Worm (Caenorhabditis elegans): Measurements from ENCODE around the gene F44E7.5.
"Not testable (repeated sequence)": the region's sequence is repeated elsewhere in the genome, so short reads cannot be mapped to it uniquely, and the experiment has no call there.

ce11 chrV:5776941-5777340 is 3.8 kb downstream of the F44E7.5 start, which contains the start of gene F44E7.4:
- peak; percentile 84 for TF ChIP-seq sea-1 (GFP tag; conservative IDR thresholded peaks at IDR 0.05)
- not testable (repeated sequence) for TF ChIP-seq tra-4 (tag; optimal IDR thresholded peaks at IDR 0.05); ama-1 (optimal IDR thresholded peaks at IDR 0.05); hmg-4 (GFP tag; optimal IDR thresholded peaks at IDR 0.05); B0310.2 (tag; optimal IDR thresholded peaks at IDR 0.05); ceh-36 (tag; optimal IDR thresholded peaks at IDR 0.05); ceh-13 (GFP tag; optimal IDR thresholded peaks at IDR 0.05); F13C5.2 (tag; optimal IDR thresholded peaks at IDR 0.05); ets-7 (tag; optimal IDR thresholded peaks at IDR 0.05); hmbx-1 (tag; optimal IDR thresholded peaks at IDR 0.05)
- peak; percentile 87 for TF ChIP-seq pes-1 (GFP tag; IDR thresholded peaks at IDR 0.05)
- peak; percentile 73 for TF ChIP-seq tbx-37 (GFP tag; conservative IDR thresholded peaks at IDR 0.05)
- TF ChIP-seq scrt-1 (GFP tag; IDR thresholded peaks at IDR 0.05), result peak; percentile 82
- TF ChIP-seq flt-1 (GFP tag; IDR thresholded peaks at IDR 0.05), result peak; percentile 77

All from whole organism, early embryonic.